Worm (Caenorhabditis elegans): ENCODE data around the gene gyg-2.

DNA sequence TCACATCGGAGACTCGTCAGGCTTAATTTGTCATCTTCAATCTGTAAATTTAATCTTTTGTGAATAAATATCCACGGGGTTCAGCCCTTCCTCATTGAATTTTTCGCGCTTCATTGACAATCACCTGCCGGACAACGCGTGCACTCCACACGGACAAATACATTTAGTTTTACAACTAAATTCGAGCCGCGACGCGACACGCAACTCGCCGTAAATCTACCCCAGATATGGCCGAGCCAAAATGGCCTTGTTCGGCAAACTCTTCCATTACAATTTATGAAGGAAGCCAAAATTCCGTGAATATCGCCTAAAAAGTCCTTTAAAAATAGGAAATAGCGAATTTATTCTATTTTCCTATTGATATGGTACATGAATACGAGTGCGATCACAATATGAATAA is 1.3 kb downstream of the gyg-2 start:
- TF ChIP-seq egl-27 (tag; optimal IDR thresholded peaks at IDR 0.05) (no peak), mes-2 (tag; optimal IDR thresholded peaks at IDR 0.05; ENCODE audit: poor library complexity, severe bottlenecking) (no peak), ztf-11 (tag; optimal IDR thresholded peaks at IDR 0.05) (no peak), lin-39 (tag; optimal IDR thresholded peaks at IDR 0.05) (no peak), mep-1 (tag; optimal IDR thresholded peaks at IDR 0.05) (no peak), nhr-11 (tag; optimal IDR thresholded peaks at IDR 0.05) (no peak), nhr-76 (tag; optimal IDR thresholded peaks at IDR 0.05) (no peak), cey-2 (tag; optimal IDR thresholded peaks at IDR 0.05; ENCODE audit: borderline replicate concordance, insufficient read depth) (no peak)

Data from whole organism, L4 larva.